Fruit fly (Drosophila melanogaster) whole organism, embryonic: ENCODE measurements around the gene Lerp.

Experiments used
- Asciz ChIP-seq: fragments of 200-800 bp; sonication (Bioruptor generic); optimal IDR thresholded peaks from 2 replicates; lab custom pipeline; 2017; ENCODE audit warnings: missing biosample characterization, mild to moderate bottlenecking, missing genetic modification characterization, missing genetic modification reagents
- Atf-2 ChIP-seq: fragments of 200-800 bp; sonication (Bioruptor generic); optimal IDR thresholded peaks from 2 replicates; lab custom pipeline; 2016; ENCODE audit warnings: missing biosample characterization, missing genetic modification characterization
- Atf3 ChIP-seq: fragments of 200-800 bp; sonication (Bioruptor generic); optimal IDR thresholded peaks from 3 replicates; lab custom pipeline; 2016; ENCODE audit warnings: missing biosample characterization, missing genetic modification characterization
- CG11723 ChIP-seq: fragments of 200-800 bp; sonication (Bioruptor generic); optimal IDR thresholded peaks from 2 replicates; lab custom pipeline; 2017; ENCODE audit warnings: missing biosample characterization, mild to moderate bottlenecking, missing genetic modification characterization
- CG14710 ChIP-seq: fragments of 200-800 bp; sonication (Bioruptor generic); optimal IDR thresholded peaks from 3 replicates; lab custom pipeline; 2019; ENCODE audit warnings: missing biosample characterization, mild to moderate bottlenecking, missing genetic modification characterization, moderate library complexity
- CG17359 ChIP-seq: fragments of 200-800 bp; sonication (Bioruptor generic); optimal IDR thresholded peaks from 3 replicates; lab custom pipeline; 2018; ENCODE audit warnings: missing biosample characterization, mild to moderate bottlenecking, missing genetic modification characterization, moderate library complexity
- CG17385 ChIP-seq: fragments of 200-800 bp; sonication (Bioruptor generic); optimal IDR thresholded peaks from 3 replicates; lab custom pipeline; 2018; ENCODE audit warnings: missing biosample characterization, mild to moderate bottlenecking, missing genetic modification characterization
- CG17912 ChIP-seq: fragments of 200-800 bp; sonication (Bioruptor generic); optimal IDR thresholded peaks from 2 replicates; lab custom pipeline; 2018; ENCODE audit warnings: missing biosample characterization, mild to moderate bottlenecking, missing genetic modification characterization
- CG18476 ChIP-seq: fragments of 200-800 bp; sonication (Bioruptor generic); optimal IDR thresholded peaks from 2 replicates; lab custom pipeline; 2016; ENCODE audit warnings: missing biosample characterization, mild to moderate bottlenecking, missing genetic modification characterization
- CG18599 ChIP-seq: fragments of 200-800 bp; sonication (Bioruptor generic); optimal IDR thresholded peaks from 3 replicates; lab custom pipeline; 2017; ENCODE audit warnings: missing biosample characterization, missing genetic modification characterization, mild to moderate bottlenecking, moderate library complexity, missing genetic modification reagents
- CG18764 ChIP-seq: fragments of 200-800 bp; sonication (Bioruptor generic); optimal IDR thresholded peaks from 3 replicates; lab custom pipeline; 2016; ENCODE audit warnings: missing biosample characterization, missing genetic modification characterization
- CG3065 ChIP-seq: fragments of 200-800 bp; sonication (Bioruptor generic); optimal IDR thresholded peaks from 2 replicates; lab custom pipeline; 2016; ENCODE audit warnings: missing biosample characterization, missing genetic modification characterization
- CG32767 ChIP-seq: fragments of 200-800 bp; sonication (Bioruptor generic); IDR thresholded peaks from 2 replicates; pipeline ENCODE4 v1.3.6; 2022; ENCODE audit warnings: missing biosample characterization, missing genetic modification characterization
- CG4328 ChIP-seq: fragments of 200-800 bp; sonication (Bioruptor generic); optimal IDR thresholded peaks from 3 replicates; lab custom pipeline; 2017; ENCODE audit warnings: missing biosample characterization, missing genetic modification reagents, missing genetic modification characterization
- CG4360 ChIP-seq: fragments of 200-800 bp; sonication (Bioruptor generic); IDR thresholded peaks from 2 replicates; pipeline ENCODE4 v1.3.6; 2022; ENCODE audit warnings: missing biosample characterization, missing genetic modification characterization
- CG4617 ChIP-seq: fragments of 200-800 bp; sonication (Bioruptor generic); optimal IDR thresholded peaks from 3 replicates; lab custom pipeline; 2016; ENCODE audit warnings: missing biosample characterization, missing genetic modification characterization, borderline replicate concordance
- CG4820 ChIP-seq: fragments of 200-800 bp; sonication (Bioruptor generic); optimal IDR thresholded peaks from 3 replicates; lab custom pipeline; 2016; ENCODE audit warnings: missing biosample characterization, missing genetic modification characterization
- CG4854 ChIP-seq: fragments of 200-800 bp; sonication (Bioruptor generic); optimal IDR thresholded peaks from 2 replicates; lab custom pipeline; 2016; ENCODE audit warnings: missing biosample characterization, missing genetic modification characterization, inconsistent platforms
- CG6683 ChIP-seq: fragments of 200-800 bp; sonication (Bioruptor generic); optimal IDR thresholded peaks from 2 replicates; lab custom pipeline; 2017; ENCODE audit warnings: missing biosample characterization, mild to moderate bottlenecking, missing genetic modification characterization, missing genetic modification reagents
- CG6765 ChIP-seq: fragments of 200-800 bp; sonication (Bioruptor generic); optimal IDR thresholded peaks from 3 replicates; lab custom pipeline; 2017; ENCODE audit warnings: missing biosample characterization, mild to moderate bottlenecking, missing genetic modification characterization
- CG7963 ChIP-seq: fragments of 200-800 bp; sonication (Bioruptor generic); IDR thresholded peaks from 3 replicates; pipeline ENCODE4 v1.3.6; 2022; ENCODE audit warnings: missing biosample characterization, missing genetic modification characterization; ENCODE audit not compliant: partially characterized antibody
- CG9437 ChIP-seq: fragments of 200-800 bp; sonication (Bioruptor generic); optimal IDR thresholded peaks from 2 replicates; lab custom pipeline; 2018; ENCODE audit warnings: missing biosample characterization, mild to moderate bottlenecking, missing genetic modification characterization
- CTCF ChIP-seq: fragments of 200-800 bp; sonication (Bioruptor generic); optimal IDR thresholded peaks from 2 replicates; lab custom pipeline; 2017; ENCODE audit warnings: missing biosample characterization, mild to moderate bottlenecking, missing genetic modification characterization, moderate library complexity
- Dll ChIP-seq: fragments of 200-800 bp; sonication (Bioruptor generic); IDR thresholded peaks from 4 replicates; pipeline ENCODE4 v1.3.6; 2022; ENCODE audit warnings: missing biosample characterization, missing genetic modification characterization; ENCODE audit not compliant: partially characterized antibody
- Eip74EF ChIP-seq, 2 experiments: fragments of 200-800 bp in 1 of 2; fragments of >200 bp in 1 of 2; sonication (Bioruptor generic) in 1 of 2; optimal IDR thresholded peaks; 2 replicates each; lab custom pipeline; 2017 to 2019; ENCODE audit warnings: missing biosample characterization in 2 of 2, missing genetic modification characterization in 2 of 2, mild to moderate bottlenecking in 1 of 2, moderate library complexity in 1 of 2
- Mes4 ChIP-seq: fragments of 200-800 bp; sonication (Bioruptor generic); optimal IDR thresholded peaks from 2 replicates; lab custom pipeline; 2016; ENCODE audit warnings: missing biosample characterization, missing genetic modification characterization
- Optix ChIP-seq: fragments of 200-800 bp; sonication (Bioruptor generic); IDR thresholded peaks from 3 replicates; pipeline ENCODE4 v1.3.6; 2022; ENCODE audit warnings: missing biosample characterization, missing genetic modification characterization
- PHDP ChIP-seq: fragments of 200-800 bp; sonication (Bioruptor generic); optimal IDR thresholded peaks from 3 replicates; lab custom pipeline; 2018; ENCODE audit warnings: missing biosample characterization, mild to moderate bottlenecking, missing genetic modification characterization, moderate library complexity
- Ravus ChIP-seq: fragments of 200-800 bp; sonication (Bioruptor generic); IDR thresholded peaks from 2 replicates; pipeline ENCODE4 v1.3.6; 2022; ENCODE audit warnings: missing biosample characterization, missing genetic modification characterization
- Spps ChIP-seq: fragments of 200-800 bp; sonication (Bioruptor generic); optimal IDR thresholded peaks from 2 replicates; lab custom pipeline; 2018; ENCODE audit warnings: missing biosample characterization, mild to moderate bottlenecking, missing genetic modification characterization
- Sry-β ChIP-seq: fragments of 200-800 bp; sonication (Bioruptor generic); optimal IDR thresholded peaks from 2 replicates; lab custom pipeline; 2018; ENCODE audit warnings: missing biosample characterization, mild to moderate bottlenecking, missing genetic modification characterization, moderate library complexity
- abd-A ChIP-seq: fragments of 200-800 bp; sonication (Bioruptor generic); optimal IDR thresholded peaks from 3 replicates; lab custom pipeline; 2019; ENCODE audit warnings: missing biosample characterization, mild to moderate bottlenecking, missing genetic modification characterization, moderate library complexity
- aop ChIP-seq: fragments of 200-800 bp; sonication (Bioruptor generic); IDR thresholded peaks from 2 replicates; pipeline ENCODE4 v1.3.6; 2022; ENCODE audit warnings: missing biosample characterization, missing genetic modification characterization
- ase ChIP-seq: fragments of 200-800 bp; sonication (Bioruptor generic); IDR thresholded peaks from 3 replicates; pipeline ENCODE4 v1.3.6; 2022; ENCODE audit warnings: missing biosample characterization, missing genetic modification characterization
- br ChIP-seq: fragments of >200 bp; optimal IDR thresholded peaks from 2 replicates; lab custom pipeline; 2017
- chn ChIP-seq: fragments of 200-800 bp; sonication (Bioruptor generic); optimal IDR thresholded peaks from 2 replicates; lab custom pipeline; 2016; ENCODE audit warnings: missing biosample characterization, missing genetic modification characterization
- danr ChIP-seq: fragments of 200-800 bp; sonication (Bioruptor generic); IDR thresholded peaks from 2 replicates; pipeline ENCODE4 v1.3.6; 2022; ENCODE audit warnings: missing biosample characterization, missing genetic modification characterization
- dmrt99B ChIP-seq: fragments of 200-800 bp; sonication (Bioruptor generic); optimal IDR thresholded peaks from 2 replicates; lab custom pipeline; 2018; ENCODE audit warnings: missing biosample characterization, mild to moderate bottlenecking, missing genetic modification characterization, moderate library complexity
- fu2 ChIP-seq: fragments of 200-800 bp; sonication (Bioruptor generic); optimal IDR thresholded peaks from 2 replicates; lab custom pipeline; 2016; ENCODE audit warnings: missing biosample characterization, missing genetic modification characterization
- hkb ChIP-seq, 2 experiments: fragments of 200-800 bp in 1 of 2; fragments of >200 bp in 1 of 2; sonication (Bioruptor generic) in 1 of 2; IDR thresholded peaks in 1 of 2; optimal IDR thresholded peaks in 1 of 2; 2 replicates each; pipeline versions ENCODE4 v1.3.6 to Lab custom; 2017 to 2022; ENCODE audit warnings: missing biosample characterization in 1 of 2, missing genetic modification characterization in 1 of 2
- insv ChIP-seq, 2 experiments: fragments of 200-800 bp; sonication (Bioruptor generic); optimal IDR thresholded peaks; 3 replicates each; lab custom pipeline; 2016 to 2018; ENCODE audit warnings: missing biosample characterization in 2 of 2, missing genetic modification characterization in 2 of 2
- kni ChIP-seq: fragments of 200-800 bp; sonication (Bioruptor generic); optimal IDR thresholded peaks from 3 replicates; lab custom pipeline; 2017; ENCODE audit warnings: mild to moderate bottlenecking, missing biosample characterization, missing genetic modification reagents, missing genetic modification characterization
- lola ChIP-seq, 3 experiments: fragments of >200 bp in 2 of 3; fragments of 200-800 bp in 1 of 3; sonication (Bioruptor generic) in 1 of 3; optimal IDR thresholded peaks; 2 replicates each; lab custom pipeline; 2017 to 2019; ENCODE audit warnings: missing biosample characterization in 3 of 3, missing genetic modification characterization in 3 of 3, mild to moderate bottlenecking in 1 of 3, moderate library complexity in 1 of 3
- mam ChIP-seq: fragments of 200-800 bp; sonication (Bioruptor generic); optimal IDR thresholded peaks from 3 replicates; lab custom pipeline; 2016; ENCODE audit warnings: missing biosample characterization, missing genetic modification characterization
- phol ChIP-seq: fragments of 200-800 bp; sonication (Bioruptor generic); optimal IDR thresholded peaks from 3 replicates; lab custom pipeline; 2018; ENCODE audit warnings: missing biosample characterization, mild to moderate bottlenecking, missing genetic modification characterization, moderate library complexity
- sens ChIP-seq: fragments of 200-800 bp; sonication (Bioruptor generic); peaks from one replicate; lab custom pipeline; 2016; ENCODE audit warnings: missing biosample characterization, missing genetic modification characterization
- tll ChIP-seq, 2 experiments: fragments of 200-800 bp in 1 of 2; fragments of >200 bp in 1 of 2; sonication (Bioruptor generic) in 1 of 2; optimal IDR thresholded peaks; 2 replicates each; lab custom pipeline; 2017 to 2019; ENCODE audit warnings: missing biosample characterization in 2 of 2, missing genetic modification characterization in 2 of 2, mild to moderate bottlenecking in 1 of 2, moderate library complexity in 1 of 2
- tna ChIP-seq: fragments of 200-800 bp; sonication (Bioruptor generic); IDR thresholded peaks from 2 replicates; pipeline ENCODE4 v1.3.6; 2022; ENCODE audit warnings: missing biosample characterization, missing genetic modification characterization; ENCODE audit not compliant: partially characterized antibody

Gene Lerp

dm6 chr3R:26881121-26881895, 18.4 kb upstream of the Lerp start, which contains the start of the genes ro and T48 (continued):
- peak; percentile 16 for TF ChIP-seq CG4854 (GFP tag; lab: Kevin White, UChicago)
- peak; percentile 55 for TF ChIP-seq CG18599 (GFP tag; lab: Kevin White, UChicago)
- TF ChIP-seq CG14710 (tag; lab: Kevin White, UChicago): peak; percentile 85
- peak in 1 of 2 experiments; percentile 74 for TF ChIP-seq insv (GFP tag; optimal IDR thresholded peaks at IDR 0.05; lab: Kevin White, UChicago)
- peak; percentile 53 for TF ChIP-seq CG17359
- TF ChIP-seq abd-A (tag; lab: Kevin White, UChicago): peak; percentile 60
- peak; percentile 12 for TF ChIP-seq CG6765
- TF ChIP-seq tll (GFP tag; optimal IDR thresholded peaks at IDR 0.05; lab: Kevin White, UChicago): no peak
- peak; percentile 64 for TF ChIP-seq Mes4
- TF ChIP-seq Spps (tag; lab: Kevin White, UChicago): no peak
- peak; percentile 68 for TF ChIP-seq CG6683 (GFP tag; lab: Kevin White, UChicago)
- no peak for TF ChIP-seq CG32767 (GFP tag; lab: Robert Waterston, UW)
- TF ChIP-seq tna (GFP tag; lab: Robert Waterston, UW): 0 out of 2 replicates have a peak, but pooled peaks have one; percentile 36
- peak; percentile 87 for TF ChIP-seq sens (GFP tag; lab: Kevin White, UChicago)
- TF ChIP-seq Optix (GFP tag; lab: Robert Waterston, UW): peak; percentile 26; the same call in 1 of the 3 replicates
- peak; percentile 54 for TF ChIP-seq CG18764 (GFP tag; lab: Kevin White, UChicago)
- TF ChIP-seq CG9437 (GFP tag; lab: Kevin White, UChicago): no peak
- peak; percentile 78 for TF ChIP-seq CTCF (GFP tag; lab: Kevin White, UChicago)
- TF ChIP-seq Sry-β (GFP tag; lab: Kevin White, UChicago): peak; percentile 4
- peak; percentile 95 for TF ChIP-seq chn (GFP tag; lab: Kevin White, UChicago)
- no peak for TF ChIP-seq CG7963 (GFP tag; lab: Robert Waterston, UW)
- peak; percentile 32 for TF ChIP-seq Atf3 (GFP tag; lab: Kevin White, UChicago)
- peak; percentile 60; the same call in 1 of the 4 replicates for TF ChIP-seq Dll (GFP tag; lab: Robert Waterston, UW)
- TF ChIP-seq Asciz (GFP tag; lab: Kevin White, UChicago): no peak
- TF ChIP-seq CG18476 (GFP tag; lab: Kevin White, UChicago): no peak
- TF ChIP-seq ase (GFP tag; lab: Robert Waterston, UW): no peak
- TF ChIP-seq fu2 (GFP tag; lab: Kevin White, UChicago): peak; percentile 33
- TF ChIP-seq kni (GFP tag; lab: Kevin White, UChicago): peak; percentile 18
- TF ChIP-seq CG11723: no peak
- TF ChIP-seq CG4617 (GFP tag; lab: Kevin White, UChicago): peak; percentile 48
- TF ChIP-seq CG17912: peak; percentile 63
- TF ChIP-seq hkb (optimal IDR thresholded peaks at IDR 0.05; lab: Kevin White, UChicago): peak; percentile 85
- TF ChIP-seq hkb (GFP tag; IDR thresholded peaks at IDR 0.05; lab: Robert Waterston, UW): no peak; the same call in 1 of the 2 replicates
- TF ChIP-seq CG4820: peak; percentile 21
- TF ChIP-seq CG3065 (GFP tag; lab: Kevin White, UChicago): peak; percentile 98
- peak; percentile 93 for TF ChIP-seq aop
- peak; percentile 53 for TF ChIP-seq CG17385
- no peak for TF ChIP-seq Atf-2 (GFP tag; lab: Kevin White, UChicago)
- TF ChIP-seq br (lab: Kevin White, UChicago): no peak
- peak in 1 of 2 experiments; percentile 54 for TF ChIP-seq Eip74EF (GFP tag; optimal IDR thresholded peaks at IDR 0.05; lab: Kevin White, UChicago)
- TF ChIP-seq Ravus (GFP tag; lab: Robert Waterston, UW): no peak
- no peak for TF ChIP-seq dmrt99B (tag; lab: Kevin White, UChicago)
- peak; percentile 71 for TF ChIP-seq phol
- no peak for TF ChIP-seq lola (GFP tag; optimal IDR thresholded peaks at IDR 0.05; lab: Kevin White, UChicago)
- TF ChIP-seq CG4360 (GFP tag; lab: Robert Waterston, UW): no peak
- no peak for TF ChIP-seq danr (GFP tag; lab: Robert Waterston, UW)
- no peak for TF ChIP-seq CG4328 (GFP tag; lab: Kevin White, UChicago)
- TF ChIP-seq PHDP (tag; lab: Kevin White, UChicago): peak; percentile 0
- TF ChIP-seq mam (GFP tag; lab: Kevin White, UChicago): peak; percentile 65
